Fruit fly (Drosophila melanogaster) S2 (cell line): ENCODE results near the gene APC7.

Experiments used
- CG8478 ChIP-seq: fragments of >200 bp; optimal IDR thresholded peaks from 2 replicates; lab custom pipeline; 2018
- CTCF ChIP-seq, 2 experiments: fragments of >200 bp; optimal IDR thresholded peaks; 2 replicates each; lab custom pipeline; 2018

DNA sequence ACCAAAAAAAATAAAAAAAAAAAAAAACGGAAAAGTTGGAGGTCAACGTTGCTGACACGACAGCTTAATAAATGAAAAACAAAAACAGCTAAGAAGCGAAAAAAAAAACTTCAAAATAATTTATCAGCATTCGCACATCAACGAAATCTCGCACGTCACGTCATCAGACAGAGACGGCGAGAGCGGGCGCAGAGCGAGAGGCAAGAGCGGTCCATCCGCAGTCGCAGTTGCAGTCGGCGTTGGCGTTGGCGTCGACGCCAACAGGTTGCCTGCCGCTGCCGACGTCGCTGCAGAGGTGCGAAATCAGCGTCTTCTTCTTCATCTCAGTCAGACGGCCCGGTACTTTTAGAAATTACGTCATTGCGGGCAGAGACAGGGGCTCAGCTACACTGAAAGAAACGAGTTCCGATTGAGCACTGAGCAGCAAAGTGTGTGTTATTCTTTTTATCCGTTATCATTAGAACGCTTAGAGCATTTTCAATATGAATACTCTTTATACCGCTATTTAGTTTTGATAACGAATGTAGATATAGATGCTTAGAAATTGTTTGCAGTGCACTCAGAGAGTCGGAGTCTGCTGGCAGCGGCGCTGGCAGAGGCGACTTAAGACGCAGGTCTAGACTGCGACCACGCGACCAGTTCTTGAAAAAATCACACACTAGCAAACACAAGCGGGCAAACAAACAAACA is 47.3 kb upstream of the APC7 start:
- no peak for TF ChIP-seq CG8478
- TF ChIP-seq CTCF (optimal IDR thresholded peaks at IDR 0.05; lab: Kevin White, UChicago): no peak
